Worm (Caenorhabditis elegans): Measurements from ENCODE around the gene Y59E9AL.36.

DNA sequence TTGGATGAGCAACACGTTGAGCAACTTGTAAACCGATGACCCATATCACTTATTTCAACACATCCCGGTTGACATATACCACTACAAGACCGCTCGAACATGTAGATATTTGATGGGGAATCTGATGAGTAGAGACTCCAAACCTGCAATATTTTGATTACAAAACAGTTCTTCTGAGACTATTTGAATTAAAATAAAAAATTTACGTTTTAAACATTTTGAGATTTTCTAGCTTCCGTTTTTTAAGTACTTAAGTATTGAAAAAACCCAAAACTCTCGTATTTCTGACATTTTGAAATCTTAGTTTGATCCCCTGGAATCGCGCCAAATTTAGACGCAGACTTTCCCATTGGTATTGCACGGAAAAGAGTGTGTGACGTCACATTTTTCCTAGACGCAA, 52.1 kb downstream of the Y59E9AL.36 start, which contains the start of gene C24D10.49:
- TF ChIP-seq dao-5 (tag; optimal IDR thresholded peaks at IDR 0.05) (no peak), him-1 (tag; optimal IDR thresholded peaks at IDR 0.05) (no peak), W03F9.2 (tag; optimal IDR thresholded peaks at IDR 0.05) (no peak)

Data from whole organism, L4/young adult.